Fruit fly (Drosophila melanogaster): ENCODE data around the gene Cpr65Aw.

Gene Cpr65Aw

DNA sequence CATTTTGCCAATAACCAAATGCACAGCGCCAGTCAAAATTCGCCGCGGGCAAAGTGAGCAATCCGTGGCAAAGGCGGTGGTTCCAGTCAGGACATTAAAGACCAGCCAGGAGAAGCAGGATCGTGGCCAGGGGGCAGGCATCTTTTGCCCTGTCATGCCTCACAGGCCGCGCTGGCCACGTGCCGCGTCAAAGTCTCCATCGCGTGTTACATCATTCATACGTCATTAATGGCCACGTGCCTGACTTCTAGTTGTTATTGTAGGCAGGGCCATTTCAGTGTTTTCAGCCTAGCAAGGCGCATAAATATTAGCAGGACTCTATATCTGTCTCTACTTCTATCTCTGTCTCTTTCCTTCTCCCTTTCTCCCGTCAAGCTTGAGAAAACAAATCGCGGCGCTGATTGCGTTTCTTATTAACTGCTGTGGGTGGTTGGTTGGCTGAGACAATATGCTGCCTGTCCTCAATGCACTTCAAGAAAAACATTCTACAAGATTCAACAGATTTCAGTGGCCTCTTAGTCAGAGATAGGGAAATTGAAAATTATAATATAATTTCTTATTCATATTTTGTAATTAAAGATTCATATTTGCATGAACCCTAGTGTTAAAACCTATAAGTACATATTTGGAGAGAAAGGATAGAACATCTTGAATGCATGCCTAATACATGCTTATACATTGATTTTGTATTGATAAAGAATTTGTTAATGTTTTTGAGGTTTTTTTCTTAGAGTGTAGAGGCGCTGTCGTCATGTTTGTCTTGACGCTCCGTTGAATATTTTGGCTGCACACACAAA lies 33.8 kb downstream of the Cpr65Aw start:
- TF ChIP-seq CG9705 (GFP tag; optimal IDR thresholded peaks at IDR 0.05) = no peak

DNA sequence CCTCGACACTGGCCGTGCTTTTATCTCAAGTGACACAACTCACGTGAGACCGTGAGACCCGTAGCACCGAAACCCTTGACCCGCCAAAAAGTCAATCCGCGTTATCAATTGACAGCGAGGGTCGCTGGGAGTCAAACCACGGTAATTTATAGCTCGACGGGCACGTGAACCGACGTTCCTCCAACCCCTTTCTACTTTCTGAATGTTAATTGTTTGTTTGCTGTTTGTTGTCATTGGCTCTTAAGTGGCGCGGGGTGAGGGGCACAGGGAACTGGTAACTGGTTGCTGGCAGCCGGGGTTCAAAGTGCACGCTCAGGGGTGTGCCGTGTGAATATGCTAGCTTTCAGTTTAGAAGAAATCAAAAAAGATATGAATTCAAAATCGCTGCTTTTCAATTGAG lies 35.5 kb downstream of the Cpr65Aw start:
- no peak for TF ChIP-seq woc (GFP tag; optimal IDR thresholded peaks at IDR 0.05)

DNA sequence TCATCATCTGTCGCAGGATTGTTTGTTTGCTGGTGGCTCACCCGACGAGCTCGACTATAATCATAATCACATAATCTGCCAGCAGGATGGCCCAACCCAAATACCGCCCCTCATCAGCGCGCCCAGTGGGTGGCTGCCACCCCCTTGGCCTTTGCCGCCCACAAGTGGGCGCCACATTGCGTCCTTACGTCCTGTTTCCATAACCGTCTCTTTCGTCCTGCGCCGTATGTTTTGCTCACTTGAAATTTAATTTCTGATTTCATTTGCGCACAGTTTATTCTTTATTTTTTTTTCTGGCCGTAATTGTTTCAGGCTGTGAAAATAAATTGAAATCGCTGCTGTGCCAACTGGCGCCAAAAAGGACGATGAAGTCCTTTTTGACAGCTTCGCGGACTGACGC lies 36.8 kb downstream of the Cpr65Aw start:
- no peak for TF ChIP-seq fru (GFP tag; optimal IDR thresholded peaks at IDR 0.05)
- no peak for TF ChIP-seq brk (GFP tag; optimal IDR thresholded peaks at IDR 0.05)
- TF ChIP-seq foxo (GFP tag; optimal IDR thresholded peaks at IDR 0.05) = no peak
- TF ChIP-seq N (GFP tag; optimal IDR thresholded peaks at IDR 0.05) = no peak
- TF ChIP-seq dsf (GFP tag; optimal IDR thresholded peaks at IDR 0.05; ENCODE audit: borderline replicate concordance) = no peak
- no peak for TF ChIP-seq Sp1 (GFP tag; optimal IDR thresholded peaks at IDR 0.05)
- no peak for TF ChIP-seq Hr83 (GFP tag; optimal IDR thresholded peaks at IDR 0.05; ENCODE audit: poor library complexity, severe bottlenecking)
- TF ChIP-seq CG9705 (GFP tag; optimal IDR thresholded peaks at IDR 0.05) = no peak
- TF ChIP-seq rgr (GFP tag; optimal IDR thresholded peaks at IDR 0.05) = no peak
- no peak for TF ChIP-seq sage (GFP tag; optimal IDR thresholded peaks at IDR 0.05)
- TF ChIP-seq Dfd (GFP tag; optimal IDR thresholded peaks at IDR 0.05) = no peak
- TF ChIP-seq Dif (GFP tag; optimal IDR thresholded peaks at IDR 0.05; ENCODE audit: partially characterized antibody) = no peak
- no peak for TF ChIP-seq Hr78 (GFP tag; optimal IDR thresholded peaks at IDR 0.05)
- no peak for TF ChIP-seq Jra (GFP tag; optimal IDR thresholded peaks at IDR 0.05)
- TF ChIP-seq usp (GFP tag; optimal IDR thresholded peaks at IDR 0.05) = no peak
- no peak for TF ChIP-seq tai (GFP tag; optimal IDR thresholded peaks at IDR 0.05)
- no peak for TF ChIP-seq Abd-B (GFP tag; optimal IDR thresholded peaks at IDR 0.05)
- no peak for TF ChIP-seq jim (GFP tag; optimal IDR thresholded peaks at IDR 0.05)

DNA sequence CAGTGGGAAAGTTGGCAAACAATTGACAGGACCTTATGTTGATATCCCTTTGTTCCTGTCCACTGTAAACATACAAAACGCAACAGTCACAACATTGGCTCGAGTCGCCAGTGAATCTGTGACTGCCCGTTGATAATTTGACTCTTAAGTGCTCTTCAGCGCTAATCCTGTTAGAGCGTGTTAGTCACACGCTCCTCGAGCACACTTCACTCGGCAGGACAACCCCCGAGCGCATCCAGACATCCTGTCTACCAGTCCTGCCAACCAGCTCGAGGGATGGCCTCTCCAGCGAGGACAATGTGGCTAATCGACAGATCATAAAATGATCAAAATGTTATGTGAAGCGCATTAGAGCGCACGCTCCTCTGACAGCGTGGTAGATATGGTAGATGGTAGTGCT lies 37.7 kb downstream of the Cpr65Aw start:
- TF ChIP-seq Hr78 (GFP tag; optimal IDR thresholded peaks at IDR 0.05) (no peak), Dfd (GFP tag; optimal IDR thresholded peaks at IDR 0.05) (no peak), N (GFP tag; optimal IDR thresholded peaks at IDR 0.05) (no peak), usp (GFP tag; optimal IDR thresholded peaks at IDR 0.05) (no peak), rgr (GFP tag; optimal IDR thresholded peaks at IDR 0.05) (no peak), Dif (GFP tag; optimal IDR thresholded peaks at IDR 0.05; ENCODE audit: partially characterized antibody) (no peak), CG32264 (GFP tag; optimal IDR thresholded peaks at IDR 0.05) (no peak), HLH106 (tag; optimal IDR thresholded peaks at IDR 0.05) (no peak), br (GFP tag; optimal IDR thresholded peaks at IDR 0.05) (no peak), sv (GFP tag; optimal IDR thresholded peaks at IDR 0.05) (no peak), CrebA (GFP tag; optimal IDR thresholded peaks at IDR 0.05; ENCODE audit: borderline replicate concordance) (no peak), fru (GFP tag; optimal IDR thresholded peaks at IDR 0.05) (no peak), foxo (GFP tag; optimal IDR thresholded peaks at IDR 0.05) (no peak), woc (GFP tag; optimal IDR thresholded peaks at IDR 0.05) (no peak)

DNA sequence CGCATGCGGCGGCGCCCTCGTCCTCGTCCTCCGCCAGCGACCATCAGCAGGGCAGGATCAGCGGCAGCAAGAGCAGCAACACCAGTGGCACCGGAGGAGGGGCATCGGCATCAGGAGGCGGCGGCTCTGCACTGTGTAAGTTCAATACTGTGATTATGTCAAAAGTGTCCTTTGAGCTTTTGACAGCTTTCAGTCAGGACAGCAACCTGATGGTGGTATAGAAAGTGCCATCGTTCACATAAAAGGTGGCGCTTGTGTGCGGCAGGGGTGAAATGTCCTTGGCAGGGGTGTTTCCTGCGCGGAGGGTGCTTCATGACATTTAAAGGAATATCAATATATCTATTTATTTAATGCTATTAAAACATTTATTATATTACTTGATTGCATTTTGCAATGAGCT lies 38.6 kb downstream of the Cpr65Aw start:
- TF ChIP-seq Jra (GFP tag; optimal IDR thresholded peaks at IDR 0.05) (no peak), pan (optimal IDR thresholded peaks at IDR 0.05) (no peak), sage (GFP tag; optimal IDR thresholded peaks at IDR 0.05) (no peak), Hr78 (GFP tag; optimal IDR thresholded peaks at IDR 0.05) (no peak), Mio (GFP tag; optimal IDR thresholded peaks at IDR 0.05) (no peak), CrebA (GFP tag; optimal IDR thresholded peaks at IDR 0.05; ENCODE audit: borderline replicate concordance) (no peak)

DNA sequence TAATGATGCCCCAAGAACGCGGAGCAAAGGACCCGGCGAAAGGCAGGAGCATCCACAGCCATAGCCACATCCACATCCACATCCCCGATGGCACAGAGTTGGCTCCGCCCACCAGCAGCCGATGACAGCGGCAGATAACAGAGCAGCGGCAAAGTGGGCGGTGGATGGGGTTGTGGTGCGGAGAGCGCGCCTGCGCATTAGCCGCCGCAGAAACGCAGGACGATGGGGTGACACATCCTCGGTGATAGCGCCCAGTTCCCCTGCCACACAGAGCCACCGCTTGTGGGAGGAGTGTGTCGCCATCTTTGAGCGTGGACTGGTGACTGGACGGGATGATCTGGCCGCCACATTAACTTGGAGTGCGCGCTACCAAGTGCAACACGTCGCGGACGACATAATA lies 44.9 kb downstream of the Cpr65Aw start, which contains the start of gene Ets65A:
Gene Ets65A (plus strand): TSS at position 348 of the 400 bp plus-strand sequence.
- no peak for TF ChIP-seq Hr78 (GFP tag; optimal IDR thresholded peaks at IDR 0.05)
- no peak for TF ChIP-seq brk (GFP tag; optimal IDR thresholded peaks at IDR 0.05)

DNA sequence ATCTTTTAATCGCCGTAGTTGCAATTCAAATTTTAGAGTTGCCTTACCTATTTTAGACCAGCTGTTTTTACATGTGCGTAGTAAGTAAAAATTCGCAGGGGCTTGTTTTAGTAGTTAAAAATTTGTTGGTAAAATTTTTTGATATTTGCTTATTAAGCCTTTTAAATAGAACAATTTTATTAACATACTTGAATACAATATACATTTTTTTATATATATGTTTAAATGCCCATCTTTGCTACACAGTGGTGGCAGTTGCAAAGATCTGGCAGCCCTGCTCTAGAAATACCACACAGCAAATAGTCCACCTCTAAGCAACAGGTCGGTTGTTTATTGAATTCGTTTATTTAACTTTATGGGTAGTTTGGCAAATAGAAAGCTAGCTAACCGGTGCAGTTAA lies 47.5 kb downstream of the Cpr65Aw start, which contains the start of the genes CG10467 and loj:
Gene CG10467 (minus strand): TSS at position 51 of the 400 bp plus-strand sequence.
Gene loj (plus strand): TSS at position 291 of the 400 bp plus-strand sequence.
- TF ChIP-seq CrebA (GFP tag; optimal IDR thresholded peaks at IDR 0.05; ENCODE audit: borderline replicate concordance) (peak; percentile 7), br (GFP tag; optimal IDR thresholded peaks at IDR 0.05) (peak; percentile 59), dmrt93B (GFP tag; optimal IDR thresholded peaks at IDR 0.05) (peak; percentile 91), Rel (GFP tag; optimal IDR thresholded peaks at IDR 0.05) (no peak), Rel (tag; optimal IDR thresholded peaks at IDR 0.05) (peak; percentile 50), Hr83 (GFP tag; optimal IDR thresholded peaks at IDR 0.05; ENCODE audit: poor library complexity, severe bottlenecking) (peak; percentile 72), Sp1 (GFP tag; optimal IDR thresholded peaks at IDR 0.05) (peak; percentile 85), h (GFP tag; optimal IDR thresholded peaks at IDR 0.05) (peak; percentile 89), psq (GFP tag; optimal IDR thresholded peaks at IDR 0.05) (peak; percentile 89), Hnf4 (GFP tag; optimal IDR thresholded peaks at IDR 0.05) (peak; percentile 89), woc (GFP tag; optimal IDR thresholded peaks at IDR 0.05) (peak; percentile 63), HLH106 (tag; optimal IDR thresholded peaks at IDR 0.05) (peak; percentile 92), dl (GFP tag; optimal IDR thresholded peaks at IDR 0.05; ENCODE audit: insufficient read depth in 1 of 2, partially characterized antibody in 2 of 2) (no peak), Mio (GFP tag; optimal IDR thresholded peaks at IDR 0.05) (no peak), dsf (GFP tag; optimal IDR thresholded peaks at IDR 0.05; ENCODE audit: borderline replicate concordance) (peak; percentile 57), usp (GFP tag; optimal IDR thresholded peaks at IDR 0.05) (no peak), lola (GFP tag; optimal IDR thresholded peaks at IDR 0.05) (no peak), Myc (optimal IDR thresholded peaks at IDR 0.05) (no peak), pan (optimal IDR thresholded peaks at IDR 0.05) (no peak), tai (GFP tag; optimal IDR thresholded peaks at IDR 0.05) (peak; percentile 90), CG32264 (GFP tag; optimal IDR thresholded peaks at IDR 0.05) (peak; percentile 19)
